Fruit fly (Drosophila melanogaster) whole organism: ENCODE results near the gene CG13047.

Experiments
- CG8478 ChIP-seq: fragments of >200 bp; optimal IDR thresholded peaks from 2 replicates; lab custom pipeline; 2018; ENCODE audit warnings: inconsistent platforms
- Dll ChIP-seq: fragments of >200 bp; optimal IDR thresholded peaks from 2 replicates; lab custom pipeline; 2017
- EcR ChIP-seq, 2 experiments: fragments of >200 bp; optimal IDR thresholded peaks; 2 replicates each; lab custom pipeline; 2017; ENCODE audit warnings: missing biosample characterization in 2 of 2, missing genetic modification characterization in 2 of 2, missing genetic modification reagents in 2 of 2
- pan ChIP-seq: fragments of >200 bp; optimal IDR thresholded peaks from 2 replicates; lab custom pipeline; 2017
- psq ChIP-seq: fragments of >200 bp; optimal IDR thresholded peaks from 2 replicates; lab custom pipeline; 2017
- usp ChIP-seq: fragments of >200 bp; optimal IDR thresholded peaks from 2 replicates; lab custom pipeline; 2017; ENCODE audit warnings: missing biosample characterization, missing genetic modification characterization, mixed read lengths

dm6 chr3L:16265000-16265399, 20.2 kb downstream of the CG13047 start, which contains the start of the genes CG13051 and CG13069:
- TF ChIP-seq CG8478 (lab: Kevin White, UChicago) (no peak), pan (lab: Kevin White, UChicago) (no peak), EcR (GFP tag; optimal IDR thresholded peaks at IDR 0.05; lab: Kevin White, UChicago) (no peak), psq (lab: Kevin White, UChicago) (no peak), usp (no peak), Dll (lab: Kevin White, UChicago) (no peak)
